Worm (Caenorhabditis elegans) whole organism, late embryonic: Measurements from ENCODE around the gene F32H5.1.

ENCODE experiments used
- C38D4.7 ChIP-seq: fragments of 200-800 bp; sonication (Bioruptor generic); optimal IDR thresholded peaks from 2 replicates; lab custom pipeline; 2018; ENCODE audit warnings: mild to moderate bottlenecking, missing genetic modification characterization, moderate library complexity, missing compliant biosample characterization
- F13H6.1 ChIP-seq: sonication (generic microtip); optimal IDR thresholded peaks from 2 replicates; lab custom pipeline; 2016; ENCODE audit warnings: missing genetic modification characterization, missing compliant biosample characterization
- K02D7.2 ChIP-seq: sonication (generic microtip); optimal IDR thresholded peaks from 2 replicates; lab custom pipeline; 2017; ENCODE audit warnings: mild to moderate bottlenecking, missing genetic modification characterization, missing compliant biosample characterization
- K09A11.1 ChIP-seq: sonication (generic microtip); optimal IDR thresholded peaks from 2 replicates; lab custom pipeline; 2017; ENCODE audit warnings: antibody characterized with exemption, mild to moderate bottlenecking, missing genetic modification characterization, missing compliant biosample characterization; ENCODE audit not compliant: insufficient read depth
- ceh-19 ChIP-seq: fragments of 200-800 bp; sonication (Bioruptor generic); optimal IDR thresholded peaks from 2 replicates; lab custom pipeline; 2018; ENCODE audit warnings: mild to moderate bottlenecking, missing genetic modification characterization, missing compliant biosample characterization
- ceh-22 ChIP-seq: sonication (generic microtip); optimal IDR thresholded peaks from 2 replicates; lab custom pipeline; 2017; ENCODE audit warnings: missing biosample characterization, missing genetic modification characterization
- ceh-30 ChIP-seq: fragments of 150-350 bp; optimal IDR thresholded peaks from 2 replicates; lab custom pipeline; 2014; ENCODE audit warnings: missing biosample characterization, missing genetic modification characterization
- ceh-48 ChIP-seq: sonication (generic microtip); optimal IDR thresholded peaks from 2 replicates; lab custom pipeline; 2016; ENCODE audit warnings: missing genetic modification characterization, inconsistent platforms, missing compliant biosample characterization
- dve-1 ChIP-seq: sonication (generic microtip); optimal IDR thresholded peaks from 2 replicates; lab custom pipeline; 2017; ENCODE audit warnings: antibody characterized with exemption, mild to moderate bottlenecking, missing genetic modification characterization, missing compliant biosample characterization
- elt-4 ChIP-seq: sonication (generic microtip); optimal IDR thresholded peaks from 2 replicates; lab custom pipeline; 2016; ENCODE audit warnings: missing genetic modification characterization, missing compliant biosample characterization
- fkh-10 ChIP-seq: fragments of 150-350 bp; optimal IDR thresholded peaks from 2 replicates; lab custom pipeline; 2014; ENCODE audit warnings: missing biosample characterization, missing genetic modification reagents, missing genetic modification characterization
- hlh-13 ChIP-seq: fragments of 200-800 bp; sonication (Bioruptor generic); optimal IDR thresholded peaks from 2 replicates; lab custom pipeline; 2018; ENCODE audit warnings: mild to moderate bottlenecking, missing genetic modification characterization, missing compliant biosample characterization
- hlh-30 ChIP-seq: sonication (generic microtip); optimal IDR thresholded peaks from 2 replicates; lab custom pipeline; 2017; ENCODE audit warnings: antibody characterized with exemption, missing genetic modification characterization, missing compliant biosample characterization; ENCODE audit not compliant: insufficient read depth
- hlh-6 ChIP-seq: sonication (generic microtip); optimal IDR thresholded peaks from 2 replicates; lab custom pipeline; 2016; ENCODE audit warnings: missing genotype, missing genetic modification characterization, missing compliant biosample characterization
- lim-6 ChIP-seq: sonication (generic microtip); optimal IDR thresholded peaks from 2 replicates; lab custom pipeline; 2016; ENCODE audit warnings: missing genetic modification characterization, missing compliant biosample characterization
- lin-11 ChIP-seq: fragments of 200-800 bp; sonication (Bioruptor generic); optimal IDR thresholded peaks from 2 replicates; lab custom pipeline; 2018; ENCODE audit warnings: mild to moderate bottlenecking, missing genetic modification characterization, missing compliant biosample characterization
- nfya-1 ChIP-seq: sonication (generic microtip); optimal IDR thresholded peaks from 2 replicates; lab custom pipeline; 2017; ENCODE audit warnings: missing genetic modification characterization, mild to moderate bottlenecking, missing compliant biosample characterization, antibody characterized with exemption, moderate library complexity
- nhr-232 ChIP-seq: sonication (generic microtip); optimal IDR thresholded peaks from 2 replicates; lab custom pipeline; 2016; ENCODE audit warnings: missing genetic modification characterization, missing compliant biosample characterization
- npax-4 ChIP-seq: sonication (generic microtip); optimal IDR thresholded peaks from 2 replicates; lab custom pipeline; 2016; ENCODE audit warnings: missing genetic modification characterization, missing compliant biosample characterization
- pat-9 ChIP-seq: fragments of 200-800 bp; sonication (Bioruptor generic); optimal IDR thresholded peaks from 2 replicates; lab custom pipeline; 2018; ENCODE audit warnings: mild to moderate bottlenecking, missing genetic modification characterization, moderate library complexity, missing compliant biosample characterization
- pax-1 ChIP-seq: fragments of 150-350 bp; optimal IDR thresholded peaks from 2 replicates; lab custom pipeline; 2014; ENCODE audit warnings: missing biosample characterization, missing genetic modification characterization
- pha-4 ChIP-seq: fragments of 150-350 bp; optimal IDR thresholded peaks from 2 replicates; lab custom pipeline; 2018; ENCODE audit warnings: missing biosample characterization, missing genetic modification reagents, missing genetic modification characterization
- pros-1 ChIP-seq: fragments of 150-350 bp; optimal IDR thresholded peaks from 2 replicates; lab custom pipeline; 2014; ENCODE audit warnings: missing biosample characterization, missing genetic modification reagents, missing genetic modification characterization
- rnt-1 ChIP-seq: sonication (generic microtip); optimal IDR thresholded peaks from 2 replicates; lab custom pipeline; 2016; ENCODE audit warnings: missing genetic modification characterization, missing compliant biosample characterization
- sox-4 ChIP-seq: sonication (generic microtip); optimal IDR thresholded peaks from 2 replicates; lab custom pipeline; 2017; ENCODE audit warnings: mild to moderate bottlenecking, missing genetic modification characterization, inconsistent platforms, missing compliant biosample characterization
- syd-9 ChIP-seq: sonication (generic microtip); optimal IDR thresholded peaks from 2 replicates; lab custom pipeline; 2016; ENCODE audit warnings: mild to moderate bottlenecking, missing genetic modification characterization, moderate library complexity, missing compliant biosample characterization
- unc-3 ChIP-seq, 2 experiments: fragments of 200-800 bp in 1 of 2; sonication (Bioruptor generic) in 1 of 2; sonication (generic microtip) in 1 of 2; conservative IDR thresholded peaks in 1 of 2; optimal IDR thresholded peaks in 1 of 2; 2 replicates each; pipeline versions ENCODE4 v1.3.6 to Lab custom; 2016 to 2022; ENCODE audit warnings: missing compliant biosample characterization in 2 of 2, missing genetic modification characterization in 2 of 2, missing genetic modification reagents in 1 of 2
- unc-86 ChIP-seq: sonication (generic microtip); optimal IDR thresholded peaks from 2 replicates; lab custom pipeline; 2016; ENCODE audit warnings: missing genetic modification characterization, missing compliant biosample characterization

The F32H5.1 gene

ce11 chrV:13339633-13340290, 18.1 kb downstream of the F32H5.1 start, which contains the start of the genes str-4 and lgc-48:
str-4 (minus strand) TSS chrV:13339733.
lgc-48 (plus strand) TSS chrV:13340240.
- TF ChIP-seq ceh-48, result no peak
- no peak for TF ChIP-seq hlh-6
- no peak for TF ChIP-seq pha-4 (tag; lab: Kevin White, UChicago)
- no peak for TF ChIP-seq elt-4 (tag; lab: Kevin White, UChicago)
- TF ChIP-seq nfya-1, result no peak

ce11 chrV:13338037-13338436, 19.8 kb downstream of the F32H5.1 start:
- no peak for TF ChIP-seq pat-9 (tag; lab: Kevin White, UChicago)
- no peak for TF ChIP-seq ceh-22 (tag; lab: Kevin White, UChicago)
- TF ChIP-seq unc-86 (tag; lab: Kevin White, UChicago), result no peak

- TF ChIP-seq rnt-1 (tag; lab: Kevin White, UChicago) (no peak), hlh-30 (tag; lab: Kevin White, UChicago) (peak; percentile 1)
Measured at ce11 chrV:13335883-13336419, 21.9 kb downstream of the F32H5.1 start, which contains the start of gene C50B6.9. C50B6.9 (plus strand) TSS chrV:13336369.

ce11 chrV:13334447-13334846, 23.4 kb downstream of the F32H5.1 start:
- TF ChIP-seq nfya-1 (no peak), lim-6 (tag; lab: Kevin White, UChicago) (no peak), dve-1 (no peak), K09A11.1 (no peak), pros-1 (tag; lab: Kevin White, UChicago) (no peak), hlh-13 (no peak), sox-4 (tag; lab: Kevin White, UChicago) (no peak), C38D4.7 (GFP tag; lab: Kevin White, UChicago) (no peak), unc-86 (tag; lab: Kevin White, UChicago) (no peak)

- no peak for TF ChIP-seq pat-9 (tag; lab: Kevin White, UChicago)
- no peak for TF ChIP-seq K09A11.1
- TF ChIP-seq sox-4 (tag; lab: Kevin White, UChicago), result no peak
- TF ChIP-seq ceh-19, result no peak
- no peak for TF ChIP-seq pha-4 (tag; lab: Kevin White, UChicago)
- no peak for TF ChIP-seq npax-4 (tag; lab: Kevin White, UChicago)
- TF ChIP-seq rnt-1 (tag; lab: Kevin White, UChicago), result no peak
Measured at ce11 chrV:13333386-13334180, 24.3 kb downstream of the F32H5.1 start, which contains the start of gene nhr-168. nhr-168 (minus strand) TSS chrV:13333871.

ce11 chrV:13330919-13331318, 26.9 kb downstream of the F32H5.1 start, which contains the start of gene nhr-129:
nhr-129 (minus strand) TSS chrV:13331019.
- no peak for TF ChIP-seq nhr-232
- TF ChIP-seq elt-4 (tag; lab: Kevin White, UChicago), result no peak
- TF ChIP-seq pax-1 (tag; lab: Kevin White, UChicago), result no peak
- no peak for TF ChIP-seq pha-4 (tag; lab: Kevin White, UChicago)
- no peak for TF ChIP-seq unc-3 (GFP tag; conservative IDR thresholded peaks at IDR 0.05; lab: Robert Waterston, UW)
- no peak for TF ChIP-seq unc-3 (tag; optimal IDR thresholded peaks at IDR 0.05; lab: Kevin White, UChicago)
- TF ChIP-seq fkh-10 (GFP tag; lab: Kevin White, UChicago), result no peak
- TF ChIP-seq lin-11 (tag; lab: Kevin White, UChicago), result no peak
- no peak for TF ChIP-seq syd-9 (tag; lab: Kevin White, UChicago)
- TF ChIP-seq F13H6.1 (tag; lab: Kevin White, UChicago), result no peak
- TF ChIP-seq ceh-30 (tag; lab: Kevin White, UChicago), result no peak
- no peak for TF ChIP-seq hlh-6
- no peak for TF ChIP-seq K02D7.2 (tag; lab: Kevin White, UChicago)
